Worm (Caenorhabditis elegans) whole organism, L2 larva: Measurements from ENCODE around the gene srh-180.
A peak's percentile ranks its signal among the peaks of the same experiment; 100 is the strongest.

Source experiments
- C34F6.9 ChIP-seq: fragments of 150-350 bp; optimal IDR thresholded peaks from 2 replicates; lab custom pipeline; 2014; ENCODE audit warnings: missing biosample characterization, missing genetic modification characterization
- F13H6.1 ChIP-seq: sonication (generic microtip); optimal IDR thresholded peaks from 2 replicates; lab custom pipeline; 2016; ENCODE audit warnings: missing genetic modification characterization, missing compliant biosample characterization
- R02D3.7 ChIP-seq: fragments of 150-350 bp; optimal IDR thresholded peaks from 2 replicates; lab custom pipeline; 2014; ENCODE audit warnings: missing biosample characterization, missing genetic modification characterization
- Y55F3AM.14 ChIP-seq: fragments of 200-800 bp; sonication (Bioruptor generic); optimal IDR thresholded peaks from 2 replicates; lab custom pipeline; 2018; ENCODE audit warnings: mild to moderate bottlenecking, missing genetic modification characterization, missing compliant biosample characterization
- ZK546.5 ChIP-seq: sonication (generic microtip); optimal IDR thresholded peaks from 2 replicates; lab custom pipeline; 2017; ENCODE audit warnings: missing biosample characterization, missing genetic modification characterization
- aly-2 ChIP-seq: fragments of 150-350 bp; optimal IDR thresholded peaks from 2 replicates; lab custom pipeline; 2014; ENCODE audit warnings: missing biosample characterization, missing genetic modification characterization
- ama-1 ChIP-seq: fragments of 150-350 bp; optimal IDR thresholded peaks from 2 replicates; lab custom pipeline; 2018; ENCODE audit warnings: inconsistent platforms
- blmp-1 ChIP-seq: sonication (generic microtip); optimal IDR thresholded peaks from 2 replicates; lab custom pipeline; 2017; ENCODE audit warnings: missing genetic modification characterization, mild to moderate bottlenecking, missing compliant biosample characterization, antibody characterized with exemption, moderate library complexity; ENCODE audit not compliant: insufficient read depth
- ceh-82 ChIP-seq: fragments of 150-350 bp; optimal IDR thresholded peaks from 2 replicates; lab custom pipeline; 2014; ENCODE audit warnings: missing biosample characterization, missing genetic modification characterization
- crh-2 ChIP-seq: sonication (generic microtip); optimal IDR thresholded peaks from 2 replicates; lab custom pipeline; 2017; ENCODE audit warnings: missing biosample characterization, missing genetic modification characterization
- dmd-4 ChIP-seq: sonication (generic microtip); optimal IDR thresholded peaks from 2 replicates; lab custom pipeline; 2017; ENCODE audit warnings: missing biosample characterization, missing genetic modification characterization
- egl-27 ChIP-seq: sonication (generic microtip); optimal IDR thresholded peaks from 3 replicates; lab custom pipeline; 2017; ENCODE audit warnings: missing biosample characterization, missing genetic modification reagents, missing genetic modification characterization
- elt-1 ChIP-seq: fragments of 150-350 bp; optimal IDR thresholded peaks from 2 replicates; lab custom pipeline; 2014; ENCODE audit warnings: missing biosample characterization, missing genetic modification characterization
- elt-3 ChIP-seq: sonication (generic microtip); optimal IDR thresholded peaks from 2 replicates; lab custom pipeline; 2017; ENCODE audit warnings: missing biosample characterization, missing genetic modification characterization
- fos-1 ChIP-seq: fragments of 150-350 bp; optimal IDR thresholded peaks from 2 replicates; lab custom pipeline; 2014; ENCODE audit warnings: missing biosample characterization, missing genetic modification characterization
- lin-11 ChIP-seq: fragments of 150-350 bp; sonication (generic microtip); optimal IDR thresholded peaks from 2 replicates; lab custom pipeline; 2014; ENCODE audit warnings: missing biosample characterization, missing genetic modification characterization, inconsistent platforms, mixed read lengths
- lin-13 ChIP-seq: fragments of 150-350 bp; optimal IDR thresholded peaks from 2 replicates; lab custom pipeline; 2014; ENCODE audit warnings: missing biosample characterization, missing genetic modification reagents, missing genetic modification characterization
- lin-39 ChIP-seq: fragments of 150-350 bp; optimal IDR thresholded peaks from 2 replicates; lab custom pipeline; 2014; ENCODE audit warnings: missing biosample characterization, missing genetic modification reagents, missing genetic modification characterization
- lsy-2 ChIP-seq, 2 experiments: fragments of 150-350 bp in 1 of 2; sonication (generic microtip) in 1 of 2; optimal IDR thresholded peaks; 2 replicates each; lab custom pipeline; 2014 to 2017; ENCODE audit warnings: missing biosample characterization in 2 of 2, missing genetic modification characterization in 2 of 2
- mab-5 ChIP-seq: fragments of 150-350 bp; optimal IDR thresholded peaks from 2 replicates; lab custom pipeline; 2014; ENCODE audit warnings: missing biosample characterization, missing genetic modification characterization
- mdl-1 ChIP-seq, 2 experiments: fragments of 150-350 bp in 1 of 2; sonication (generic microtip) in 1 of 2; optimal IDR thresholded peaks; 2 replicates each; lab custom pipeline; 2017; ENCODE audit warnings: missing biosample characterization in 2 of 2, missing genetic modification characterization in 2 of 2
- nhr-10 ChIP-seq: sonication (generic microtip); optimal IDR thresholded peaks from 2 replicates; lab custom pipeline; 2017; ENCODE audit warnings: missing biosample characterization, missing genetic modification characterization
- nhr-11 ChIP-seq: fragments of 150-350 bp; optimal IDR thresholded peaks from 2 replicates; lab custom pipeline; 2014; ENCODE audit warnings: missing biosample characterization, missing genetic modification characterization
- nhr-129 ChIP-seq: fragments of 150-350 bp; optimal IDR thresholded peaks from 2 replicates; lab custom pipeline; 2014; ENCODE audit warnings: missing biosample characterization, missing genetic modification characterization
- nhr-21 ChIP-seq: fragments of 150-350 bp; optimal IDR thresholded peaks from 2 replicates; lab custom pipeline; 2014; ENCODE audit warnings: missing biosample characterization, missing genetic modification characterization
- nhr-23 ChIP-seq: fragments of 150-350 bp; optimal IDR thresholded peaks from 2 replicates; lab custom pipeline; 2014; ENCODE audit warnings: missing biosample characterization, missing genetic modification reagents, missing genetic modification characterization
- nhr-237 ChIP-seq: fragments of 150-350 bp; optimal IDR thresholded peaks from 2 replicates; lab custom pipeline; 2014; ENCODE audit warnings: missing biosample characterization, missing genetic modification characterization
- nhr-25 ChIP-seq: fragments of 150-350 bp; sonication (generic microtip); optimal IDR thresholded peaks from 3 replicates; lab custom pipeline; 2014; ENCODE audit warnings: missing biosample characterization, missing genetic modification characterization
- nhr-6 ChIP-seq: fragments of 150-350 bp; optimal IDR thresholded peaks from 2 replicates; lab custom pipeline; 2014; ENCODE audit warnings: missing biosample characterization, missing genetic modification characterization
- nhr-77 ChIP-seq: fragments of 150-350 bp; optimal IDR thresholded peaks from 2 replicates; lab custom pipeline; 2014; ENCODE audit warnings: missing biosample characterization, missing genetic modification characterization
- peb-1 ChIP-seq: fragments of 150-350 bp; optimal IDR thresholded peaks from 2 replicates; lab custom pipeline; 2014; ENCODE audit warnings: missing biosample characterization, missing genetic modification characterization
- skn-1 ChIP-seq: sonication (generic microtip); optimal IDR thresholded peaks from 2 replicates; lab custom pipeline; 2017; ENCODE audit warnings: missing biosample characterization, missing genetic modification characterization
- sma-3 ChIP-seq: sonication (generic microtip); optimal IDR thresholded peaks from 2 replicates; lab custom pipeline; 2016; ENCODE audit warnings: missing genetic modification reagents, missing genetic modification characterization, missing compliant biosample characterization
- sma-9 ChIP-seq, 2 experiments: fragments of 150-350 bp in 1 of 2; sonication (generic microtip) in 1 of 2; optimal IDR thresholded peaks; 2 replicates each; lab custom pipeline; 2014 to 2016; ENCODE audit warnings: missing genetic modification characterization in 2 of 2, mild to moderate bottlenecking in 1 of 2, missing biosample characterization in 1 of 2, missing compliant biosample characterization in 1 of 2, missing genetic modification reagents in 1 of 2, moderate library complexity in 1 of 2
- snpc-4 ChIP-seq: fragments of 150-350 bp; optimal IDR thresholded peaks from 2 replicates; lab custom pipeline; 2014; ENCODE audit warnings: missing biosample characterization, missing genetic modification characterization
- unc-39 ChIP-seq: fragments of 150-350 bp; optimal IDR thresholded peaks from 2 replicates; lab custom pipeline; 2014; ENCODE audit warnings: missing biosample characterization, missing genetic modification characterization
- unc-55 ChIP-seq: fragments of 150-350 bp; sonication (generic microtip); optimal IDR thresholded peaks from 3 replicates; lab custom pipeline; 2014; ENCODE audit warnings: missing biosample characterization, missing genetic modification reagents, missing genetic modification characterization
- unc-62 ChIP-seq: fragments of 150-350 bp; optimal IDR thresholded peaks from 2 replicates; lab custom pipeline; 2014; ENCODE audit warnings: missing biosample characterization, missing genetic modification reagents, missing genetic modification characterization
- ztf-1 ChIP-seq: fragments of 200-800 bp; sonication (Bioruptor generic); conservative IDR thresholded peaks from 2 replicates; pipeline ENCODE4 v1.3.6; 2022; ENCODE audit warnings: missing genetic modification characterization, missing compliant biosample characterization
- ztf-4 ChIP-seq: fragments of 150-350 bp; optimal IDR thresholded peaks from 2 replicates; lab custom pipeline; 2014; ENCODE audit warnings: missing biosample characterization, missing genetic modification characterization

Gene srh-180

ce11 chrV:16355941-16356340 lies 38.6 kb downstream of the srh-180 start (continued):
- TF ChIP-seq ztf-1: no peak
- TF ChIP-seq skn-1 (tag; lab: Kevin White, UChicago): no peak
- no peak for TF ChIP-seq unc-39 (tag; lab: Kevin White, UChicago)
- no peak for TF ChIP-seq aly-2 (tag; lab: Kevin White, UChicago)
- no peak for TF ChIP-seq elt-3
- TF ChIP-seq snpc-4: peak; percentile 80
- TF ChIP-seq elt-1 (tag; lab: Kevin White, UChicago): no peak
- TF ChIP-seq F13H6.1 (tag; lab: Kevin White, UChicago): peak; percentile 93
- TF ChIP-seq mab-5 (tag; lab: Kevin White, UChicago): peak; percentile 1
- TF ChIP-seq peb-1 (tag; lab: Kevin White, UChicago): no peak
- no peak for TF ChIP-seq nhr-10 (tag; lab: Kevin White, UChicago)
- no peak for TF ChIP-seq lin-39
- peak; percentile 94 for TF ChIP-seq nhr-129 (tag; lab: Kevin White, UChicago)
- no peak for TF ChIP-seq ceh-82
- TF ChIP-seq ama-1 (lab: Kevin White, UChicago): peak; percentile 54
- peak; percentile 57 to 88 for TF ChIP-seq lsy-2 (tag; optimal IDR thresholded peaks at IDR 0.05; lab: Kevin White, UChicago)
- no peak for TF ChIP-seq unc-62 (GFP tag; lab: Kevin White, UChicago)
- TF ChIP-seq nhr-25 (tag; lab: Kevin White, UChicago): peak; percentile 81
- TF ChIP-seq crh-2 (tag; lab: Kevin White, UChicago): peak; percentile 93
- TF ChIP-seq sma-3: peak; percentile 87
- TF ChIP-seq Y55F3AM.14: peak; percentile 89
- TF ChIP-seq C34F6.9 (tag; lab: Kevin White, UChicago): peak; percentile 95
- peak; percentile 30 for TF ChIP-seq ZK546.5 (tag; lab: Kevin White, UChicago)
- peak; percentile 87 for TF ChIP-seq fos-1
- peak; percentile 85 to 87 for TF ChIP-seq mdl-1 (tag; optimal IDR thresholded peaks at IDR 0.05; lab: Kevin White, UChicago)
- no peak for TF ChIP-seq R02D3.7 (tag; lab: Kevin White, UChicago)
- peak; percentile 57 for TF ChIP-seq ztf-4 (tag; lab: Kevin White, UChicago)
- TF ChIP-seq nhr-23 (tag; lab: Kevin White, UChicago): no peak

- TF ChIP-seq blmp-1 (tag; lab: Kevin White, UChicago): no peak
- TF ChIP-seq unc-55 (GFP tag; lab: Kevin White, UChicago): no peak
- TF ChIP-seq mdl-1 (tag; optimal IDR thresholded peaks at IDR 0.05; lab: Kevin White, UChicago): no peak
- TF ChIP-seq skn-1 (tag; lab: Kevin White, UChicago): no peak
- TF ChIP-seq unc-39 (tag; lab: Kevin White, UChicago): no peak
- TF ChIP-seq sma-3: no peak
- TF ChIP-seq aly-2 (tag; lab: Kevin White, UChicago): no peak
- TF ChIP-seq ztf-4 (tag; lab: Kevin White, UChicago): no peak
- no peak for TF ChIP-seq mab-5 (tag; lab: Kevin White, UChicago)
- TF ChIP-seq sma-9 (GFP tag; optimal IDR thresholded peaks at IDR 0.05; lab: Kevin White, UChicago): no peak
- TF ChIP-seq sma-9 (tag; optimal IDR thresholded peaks at IDR 0.05; lab: Kevin White, UChicago): no peak
- no peak for TF ChIP-seq peb-1 (tag; lab: Kevin White, UChicago)
Measured at ce11 chrV:16356798-16357197, 39.5 kb downstream of the srh-180 start.

ce11 chrV:16357253-16357652 lies 39.9 kb downstream of the srh-180 start, which contains the start of gene pptr-1:
pptr-1 (plus strand) TSS chrV:16357521.
- TF ChIP-seq mdl-1 (tag; optimal IDR thresholded peaks at IDR 0.05; lab: Kevin White, UChicago) (no peak), nhr-21 (no peak), nhr-77 (tag; lab: Kevin White, UChicago) (no peak), nhr-11 (tag; lab: Kevin White, UChicago) (no peak), fos-1 (peak; percentile 70), nhr-6 (tag; lab: Kevin White, UChicago) (no peak), mab-5 (tag; lab: Kevin White, UChicago) (no peak), crh-2 (tag; lab: Kevin White, UChicago) (peak; percentile 12), dmd-4 (tag; lab: Kevin White, UChicago) (no peak), ztf-4 (tag; lab: Kevin White, UChicago) (no peak), nhr-237 (tag; lab: Kevin White, UChicago) (no peak), unc-62 (GFP tag; lab: Kevin White, UChicago) (no peak), nhr-23 (tag; lab: Kevin White, UChicago) (no peak), aly-2 (tag; lab: Kevin White, UChicago) (no peak), egl-27 (tag; lab: Kevin White, UChicago) (no peak), lin-11 (tag; lab: Kevin White, UChicago) (no peak), snpc-4 (no peak), blmp-1 (tag; lab: Kevin White, UChicago) (peak; percentile 86), nhr-10 (tag; lab: Kevin White, UChicago) (no peak), Y55F3AM.14 (no peak), lin-13 (GFP tag; lab: Kevin White, UChicago) (no peak), nhr-129 (tag; lab: Kevin White, UChicago) (no peak)
